Fruit fly (Drosophila melanogaster) whole organism, adult: ENCODE measurements around the gene Met.

Source experiments
- CG11617 ChIP-seq: fragments of 200-800 bp; sonication (Bioruptor generic); optimal IDR thresholded peaks from 2 replicates; lab custom pipeline; 2017; ENCODE audit warnings: mild to moderate bottlenecking, missing biosample characterization, missing genetic modification reagents, missing genetic modification characterization
- CG14711 ChIP-seq: fragments of 200-800 bp; sonication (Bioruptor generic); optimal IDR thresholded peaks from 2 replicates; lab custom pipeline; 2018; ENCODE audit warnings: missing biosample characterization, mild to moderate bottlenecking, missing genetic modification characterization, moderate library complexity
- CG33017 ChIP-seq: fragments of 200-800 bp; sonication (Bioruptor generic); optimal IDR thresholded peaks from 2 replicates; lab custom pipeline; 2018; ENCODE audit warnings: missing biosample characterization, mild to moderate bottlenecking, missing genetic modification characterization, moderate library complexity
- CG7101 ChIP-seq: fragments of 200-800 bp; sonication (Bioruptor generic); optimal IDR thresholded peaks from 2 replicates; lab custom pipeline; 2018; ENCODE audit warnings: missing biosample characterization, mild to moderate bottlenecking, missing genetic modification characterization, moderate library complexity
- cnc ChIP-seq, 2 experiments: fragments of >200 bp; optimal IDR thresholded peaks; 2 replicates each; lab custom pipeline; 2017
- kay ChIP-seq: fragments of 200-800 bp; sonication (Bioruptor generic); peaks from one replicate; lab custom pipeline; 2016; ENCODE audit warnings: missing biosample characterization, missing genetic modification characterization, borderline replicate concordance
- ovo ChIP-seq: fragments of 200-800 bp; sonication (Bioruptor generic); optimal IDR thresholded peaks from 2 replicates; lab custom pipeline; 2016; ENCODE audit warnings: missing biosample characterization, missing genetic modification characterization
- toe ChIP-seq: fragments of 200-800 bp; sonication (Bioruptor generic); optimal IDR thresholded peaks from 2 replicates; lab custom pipeline; 2016; ENCODE audit warnings: missing biosample characterization, missing genetic modification characterization

DNA sequence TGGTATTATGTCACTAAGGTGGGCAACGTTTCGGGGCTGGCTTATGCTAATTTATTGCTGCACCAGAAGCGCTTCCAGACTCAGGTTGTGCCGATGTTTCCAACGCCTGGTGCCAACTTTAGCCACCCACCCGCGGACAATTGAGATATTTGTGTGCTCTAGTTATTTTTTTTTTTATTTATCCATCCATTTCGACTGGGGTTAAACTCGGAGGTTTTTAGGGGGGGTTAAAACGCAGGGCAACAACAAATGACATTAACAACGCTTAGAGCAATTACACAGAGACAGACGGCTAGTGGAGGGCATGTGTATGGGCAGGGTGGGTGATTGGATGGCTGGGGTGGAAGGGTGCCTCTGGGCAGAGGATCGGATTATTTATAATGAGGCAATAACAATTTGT lies 15.8 kb downstream of the Met start:
- TF ChIP-seq CG11617 (GFP tag; lab: Kevin White, UChicago) = no peak
- no peak for TF ChIP-seq toe (GFP tag; lab: Kevin White, UChicago)
- no peak for TF ChIP-seq kay (GFP tag; lab: Kevin White, UChicago)
- TF ChIP-seq CG7101 (tag; lab: Kevin White, UChicago) = no peak
- TF ChIP-seq ovo = no peak
- no peak for TF ChIP-seq CG33017
- TF ChIP-seq cnc (optimal IDR thresholded peaks at IDR 0.05; lab: Kevin White, UChicago) = no peak
- no peak for TF ChIP-seq CG14711
